Fruit fly (Drosophila melanogaster) whole organism, embryonic: ENCODE measurements around the gene Zn72D.

Experiments used
- CG11723 ChIP-seq: fragments of 200-800 bp; sonication (Bioruptor generic); optimal IDR thresholded peaks from 2 replicates; lab custom pipeline; 2017; ENCODE audit warnings: missing biosample characterization, mild to moderate bottlenecking, missing genetic modification characterization
- CG12236 ChIP-seq: fragments of 200-800 bp; sonication (Bioruptor generic); optimal IDR thresholded peaks from 2 replicates; lab custom pipeline; 2016; ENCODE audit warnings: missing biosample characterization, missing genetic modification characterization
- CG12769 ChIP-seq: fragments of 200-800 bp; sonication (Bioruptor generic); optimal IDR thresholded peaks from 2 replicates; lab custom pipeline; 2019; ENCODE audit warnings: missing biosample characterization, mild to moderate bottlenecking, missing genetic modification characterization, moderate library complexity
- CG14014 ChIP-seq: fragments of 200-800 bp; sonication (Bioruptor generic); IDR thresholded peaks from 2 replicates; pipeline ENCODE4 v1.3.6; 2022; ENCODE audit warnings: missing biosample characterization, missing genetic modification characterization
- CG17186 ChIP-seq: fragments of 200-800 bp; sonication (Bioruptor generic); optimal IDR thresholded peaks from 3 replicates; lab custom pipeline; 2017; ENCODE audit warnings: missing biosample characterization, missing genetic modification reagents, missing genetic modification characterization
- CG17385 ChIP-seq: fragments of 200-800 bp; sonication (Bioruptor generic); optimal IDR thresholded peaks from 3 replicates; lab custom pipeline; 2018; ENCODE audit warnings: missing biosample characterization, mild to moderate bottlenecking, missing genetic modification characterization
- CG3726 ChIP-seq: fragments of 200-800 bp; sonication (Bioruptor generic); IDR thresholded peaks from 3 replicates; pipeline ENCODE4, ENCODE4 v1.3.6; 2022; ENCODE audit warnings: missing biosample characterization, missing genetic modification characterization
- CG3847 ChIP-seq: fragments of 200-800 bp; sonication (Bioruptor generic); IDR thresholded peaks from 2 replicates; pipeline ENCODE4 v1.3.6; 2022; ENCODE audit warnings: missing biosample characterization, missing genetic modification characterization
- CG42726 ChIP-seq: fragments of 200-800 bp; sonication (Bioruptor generic); IDR thresholded peaks from 2 replicates; pipeline ENCODE4 v1.3.6; 2022; ENCODE audit warnings: missing biosample characterization, missing genetic modification characterization; ENCODE audit not compliant: partially characterized antibody
- CG4328 ChIP-seq: fragments of 200-800 bp; sonication (Bioruptor generic); optimal IDR thresholded peaks from 3 replicates; lab custom pipeline; 2017; ENCODE audit warnings: missing biosample characterization, missing genetic modification reagents, missing genetic modification characterization
- CG4360 ChIP-seq: fragments of 200-800 bp; sonication (Bioruptor generic); IDR thresholded peaks from 2 replicates; pipeline ENCODE4 v1.3.6; 2022; ENCODE audit warnings: missing biosample characterization, missing genetic modification characterization
- CG7556 ChIP-seq: fragments of 200-800 bp; sonication (Bioruptor generic); optimal IDR thresholded peaks from 2 replicates; lab custom pipeline; 2017; ENCODE audit warnings: missing biosample characterization, mild to moderate bottlenecking, missing genetic modification characterization
- CG7839 ChIP-seq: fragments of 200-800 bp; sonication (Bioruptor generic); optimal IDR thresholded peaks from 3 replicates; lab custom pipeline; 2018; ENCODE audit warnings: missing biosample characterization, mild to moderate bottlenecking, missing genetic modification characterization, moderate library complexity
- CG7928 ChIP-seq: fragments of 200-800 bp; sonication (Bioruptor generic); optimal IDR thresholded peaks from 2 replicates; lab custom pipeline; 2017; ENCODE audit warnings: missing biosample characterization, mild to moderate bottlenecking, missing genetic modification characterization
- CkIIα-i1 ChIP-seq: fragments of 200-800 bp; sonication (Bioruptor generic); IDR thresholded peaks from 2 replicates; pipeline ENCODE4 v1.3.6; 2022; ENCODE audit warnings: missing biosample characterization, missing genetic modification characterization
- Dbx ChIP-seq: fragments of 200-800 bp; sonication (Bioruptor generic); IDR thresholded peaks from 3 replicates; pipeline ENCODE4 v1.3.6; 2022; ENCODE audit warnings: missing biosample characterization, missing genetic modification characterization
- Drgx ChIP-seq: fragments of 200-800 bp; sonication (Bioruptor generic); IDR thresholded peaks from 2 replicates; pipeline ENCODE4 v1.3.6; 2022; ENCODE audit warnings: missing biosample characterization, missing genetic modification characterization
- Fer3 ChIP-seq: fragments of 200-800 bp; sonication (Bioruptor generic); optimal IDR thresholded peaks from 2 replicates; lab custom pipeline; 2018; ENCODE audit warnings: missing biosample characterization, mild to moderate bottlenecking, missing genetic modification characterization, moderate library complexity
- HmgZ ChIP-seq: fragments of 200-800 bp; sonication (Bioruptor generic); optimal IDR thresholded peaks from 2 replicates; lab custom pipeline; 2018; ENCODE audit warnings: missing biosample characterization, mild to moderate bottlenecking, missing genetic modification characterization
- Meics ChIP-seq: fragments of 200-800 bp; sonication (Bioruptor generic); optimal IDR thresholded peaks from 2 replicates; lab custom pipeline; 2017; ENCODE audit warnings: missing biosample characterization, mild to moderate bottlenecking, missing genetic modification characterization
- Optix ChIP-seq: fragments of 200-800 bp; sonication (Bioruptor generic); IDR thresholded peaks from 3 replicates; pipeline ENCODE4 v1.3.6; 2022; ENCODE audit warnings: missing biosample characterization, missing genetic modification characterization
- Ptx1 ChIP-seq: fragments of 200-800 bp; sonication (Bioruptor generic); IDR thresholded peaks from 2 replicates; pipeline ENCODE4 v1.3.6; 2022; ENCODE audit warnings: missing biosample characterization, missing genetic modification characterization
- Side ChIP-seq: fragments of 200-800 bp; sonication (Bioruptor generic); optimal IDR thresholded peaks from 2 replicates; lab custom pipeline; 2016; ENCODE audit warnings: missing biosample characterization, missing genetic modification characterization
- Sox102F ChIP-seq: fragments of 200-800 bp; sonication (Bioruptor generic); optimal IDR thresholded peaks from 2 replicates; lab custom pipeline; 2018; ENCODE audit warnings: missing biosample characterization, mild to moderate bottlenecking, missing genetic modification characterization, moderate library complexity
- ac ChIP-seq: fragments of 200-800 bp; sonication (Bioruptor generic); optimal IDR thresholded peaks from 3 replicates; lab custom pipeline; 2017; ENCODE audit warnings: missing biosample characterization, mild to moderate bottlenecking, missing genetic modification characterization
- bcd ChIP-seq: fragments of 200-800 bp; sonication (Bioruptor generic); optimal IDR thresholded peaks from 2 replicates; lab custom pipeline; 2017; ENCODE audit warnings: missing biosample characterization, mild to moderate bottlenecking, missing genetic modification characterization
- bowl ChIP-seq: fragments of 200-800 bp; sonication (Bioruptor generic); IDR thresholded peaks from 2 replicates; pipeline ENCODE4 v1.3.6; 2022; ENCODE audit warnings: missing biosample characterization, missing genetic modification characterization
- bsh ChIP-seq, 2 experiments: fragments of 200-800 bp; sonication (Bioruptor generic); optimal IDR thresholded peaks; 2 replicates each; lab custom pipeline; 2017 to 2018; ENCODE audit warnings: mild to moderate bottlenecking in 2 of 2, missing biosample characterization in 2 of 2, missing genetic modification characterization in 2 of 2, moderate library complexity in 1 of 2
- btn ChIP-seq: fragments of 200-800 bp; sonication (Bioruptor generic); optimal IDR thresholded peaks from 2 replicates; lab custom pipeline; 2016; ENCODE audit warnings: missing biosample characterization, missing genetic modification characterization
- chm ChIP-seq: fragments of 200-800 bp; sonication (Bioruptor generic); IDR thresholded peaks from 2 replicates; pipeline ENCODE4 v1.3.6; 2022; ENCODE audit warnings: missing biosample characterization, missing genetic modification characterization
- da ChIP-seq: fragments of 200-800 bp; sonication (Bioruptor generic); optimal IDR thresholded peaks from 2 replicates; lab custom pipeline; 2016; ENCODE audit warnings: missing biosample characterization, missing genetic modification characterization
- dimm ChIP-seq: fragments of 200-800 bp; sonication (Bioruptor generic); IDR thresholded peaks from 2 replicates; pipeline ENCODE4 v1.3.6; 2022; ENCODE audit warnings: missing biosample characterization, missing genetic modification characterization
- emc ChIP-seq: fragments of 200-800 bp; sonication (Bioruptor generic); optimal IDR thresholded peaks from 2 replicates; lab custom pipeline; 2016; ENCODE audit warnings: missing biosample characterization, missing genetic modification characterization
- esg ChIP-seq: fragments of 200-800 bp; sonication (Bioruptor generic); conservative IDR thresholded peaks from 2 replicates; pipeline ENCODE4 v1.3.6; 2022; ENCODE audit warnings: missing biosample characterization, missing genetic modification characterization
- gem ChIP-seq: fragments of 200-800 bp; sonication (Bioruptor generic); optimal IDR thresholded peaks from 2 replicates; lab custom pipeline; 2019; ENCODE audit warnings: missing biosample characterization, mild to moderate bottlenecking, missing genetic modification characterization, moderate library complexity
- gsb-n ChIP-seq: fragments of 200-800 bp; sonication (Bioruptor generic); optimal IDR thresholded peaks from 3 replicates; lab custom pipeline; 2018; ENCODE audit warnings: missing biosample characterization, mild to moderate bottlenecking, missing genetic modification characterization
- hth ChIP-seq: fragments of >200 bp; optimal IDR thresholded peaks from 2 replicates; lab custom pipeline; 2017; ENCODE audit warnings: inconsistent platforms
- ind ChIP-seq: fragments of 200-800 bp; sonication (Bioruptor generic); optimal IDR thresholded peaks from 3 replicates; lab custom pipeline; 2016; ENCODE audit warnings: missing biosample characterization, missing genetic modification characterization
- ken ChIP-seq: fragments of 200-800 bp; sonication (Bioruptor generic); IDR thresholded peaks from 3 replicates; pipeline ENCODE4 v1.3.6; 2022; ENCODE audit warnings: missing biosample characterization, missing genetic modification characterization
- lbe ChIP-seq: fragments of 200-800 bp; sonication (Bioruptor generic); optimal IDR thresholded peaks from 2 replicates; lab custom pipeline; 2016; ENCODE audit warnings: missing biosample characterization, mild to moderate bottlenecking, missing genetic modification characterization
- lmd ChIP-seq: fragments of 200-800 bp; sonication (Bioruptor generic); IDR thresholded peaks from 2 replicates; pipeline ENCODE4 v1.3.6; 2022; ENCODE audit warnings: missing biosample characterization, missing genetic modification characterization
- mld ChIP-seq: fragments of 200-800 bp; sonication (Bioruptor generic); IDR thresholded peaks from 3 replicates; pipeline ENCODE4 v1.3.6; 2022; ENCODE audit warnings: missing biosample characterization, missing genetic modification characterization; ENCODE audit not compliant: partially characterized antibody
- nerfin-1 ChIP-seq: fragments of 200-800 bp; sonication (Bioruptor generic); optimal IDR thresholded peaks from 3 replicates; lab custom pipeline; 2019; ENCODE audit warnings: missing biosample characterization, mild to moderate bottlenecking, missing genetic modification characterization, moderate library complexity
- phol ChIP-seq: fragments of 200-800 bp; sonication (Bioruptor generic); optimal IDR thresholded peaks from 3 replicates; lab custom pipeline; 2018; ENCODE audit warnings: missing biosample characterization, mild to moderate bottlenecking, missing genetic modification characterization, moderate library complexity
- ranshi ChIP-seq: fragments of 200-800 bp; sonication (Bioruptor generic); IDR thresholded peaks from 2 replicates; pipeline ENCODE4 v1.3.6; 2022; ENCODE audit warnings: missing biosample characterization, missing genetic modification characterization
- wdn ChIP-seq: fragments of 200-800 bp; sonication (Bioruptor generic); IDR thresholded peaks from 2 replicates; pipeline ENCODE4 v1.3.6; 2022; ENCODE audit warnings: missing biosample characterization, missing genetic modification characterization
- yki ChIP-seq: fragments of >200 bp; optimal IDR thresholded peaks from 3 replicates; lab custom pipeline; 2018
- z ChIP-seq: fragments of 200-800 bp; sonication (Bioruptor generic); IDR thresholded peaks from 3 replicates; pipeline ENCODE4 v1.3.6; 2022; ENCODE audit warnings: missing biosample characterization, missing genetic modification characterization
- zen ChIP-seq: fragments of 200-800 bp; sonication (Bioruptor generic); optimal IDR thresholded peaks from 3 replicates; lab custom pipeline; 2018; ENCODE audit warnings: missing biosample characterization, mild to moderate bottlenecking, missing genetic modification characterization, moderate library complexity
- zfh2 ChIP-seq: fragments of 200-800 bp; sonication (Bioruptor generic); optimal IDR thresholded peaks from 2 replicates; lab custom pipeline; 2016; ENCODE audit warnings: missing biosample characterization, missing genetic modification characterization

Zn72D gene

dm6 chr3L:16128973-16129745 is 16.7 kb upstream of the Zn72D start, which contains the start of gene SsRbeta (continued):
- TF ChIP-seq Side (GFP tag; lab: Kevin White, UChicago), result no peak
- TF ChIP-seq btn (GFP tag; lab: Kevin White, UChicago), result no peak
- TF ChIP-seq HmgZ (tag; lab: Kevin White, UChicago), result peak; percentile 26
- TF ChIP-seq Dbx (GFP tag; lab: Robert Waterston, UW), result peak; percentile 20; the same call in 2 of the 3 replicates
- TF ChIP-seq CG14014 (GFP tag; lab: Robert Waterston, UW), result peak; percentile 71
- TF ChIP-seq bowl (GFP tag; lab: Robert Waterston, UW), result no peak
- TF ChIP-seq phol (tag; lab: Kevin White, UChicago), result peak; percentile 35
- no peak for TF ChIP-seq mld (GFP tag; lab: Robert Waterston, UW)
- TF ChIP-seq CG12236 (GFP tag; lab: Kevin White, UChicago), result no peak
- TF ChIP-seq gsb-n (tag; lab: Kevin White, UChicago), result no peak
- TF ChIP-seq CG12769 (tag; lab: Kevin White, UChicago), result peak; percentile 44
- peak; percentile 51 for TF ChIP-seq Sox102F (GFP tag; lab: Kevin White, UChicago)
- TF ChIP-seq yki (lab: Kevin White, UChicago), result no peak
- peak; percentile 64 for TF ChIP-seq CG7556 (GFP tag; lab: Kevin White, UChicago)
- TF ChIP-seq CG17385, result no peak
- peak; percentile 4; the same call in 1 of the 2 replicates for TF ChIP-seq Ptx1 (GFP tag; lab: Robert Waterston, UW)
- peak; percentile 63; the same call in 2 of the 3 replicates for TF ChIP-seq ken (GFP tag; lab: Robert Waterston, UW)
- no peak for TF ChIP-seq hth
- TF ChIP-seq chm (GFP tag; lab: Robert Waterston, UW), result peak; percentile 68
- peak; percentile 95 for TF ChIP-seq CG7928 (GFP tag; lab: Kevin White, UChicago)
- TF ChIP-seq wdn, result 0 out of 2 replicates have a peak, but pooled peaks have one; percentile 48
- peak; percentile 41 for TF ChIP-seq esg (GFP tag; lab: Robert Waterston, UW)
- TF ChIP-seq emc, result no peak
- peak; percentile 63 for TF ChIP-seq gem (tag; lab: Kevin White, UChicago)
- no peak for TF ChIP-seq CkIIα-i1
- TF ChIP-seq CG3847, result peak; percentile 23; the same call in 1 of the 2 replicates
- TF ChIP-seq CG17186 (GFP tag; lab: Kevin White, UChicago), result peak; percentile 49
- TF ChIP-seq zfh2 (GFP tag; lab: Kevin White, UChicago), result no peak
- no peak for TF ChIP-seq dimm (GFP tag; lab: Robert Waterston, UW)
- peak; percentile 78; the same call in 1 of the 2 replicates for TF ChIP-seq CG42726
- TF ChIP-seq lmd (GFP tag; lab: Robert Waterston, UW), result peak; percentile 4; the same call in 1 of the 2 replicates
- TF ChIP-seq Meics (GFP tag; lab: Kevin White, UChicago), result peak; percentile 43
- TF ChIP-seq Drgx (GFP tag; lab: Robert Waterston, UW), result no peak; the same call in 1 of the 2 replicates
- TF ChIP-seq CG4360, result no peak
- peak; percentile 9 for TF ChIP-seq CG7839 (tag; lab: Kevin White, UChicago)
- TF ChIP-seq Fer3 (tag; lab: Kevin White, UChicago), result peak; percentile 7
- no peak for TF ChIP-seq bcd (GFP tag; lab: Kevin White, UChicago)
- TF ChIP-seq CG3726 (GFP tag; lab: Robert Waterston, UW), result no peak
- no peak for TF ChIP-seq da (GFP tag; lab: Kevin White, UChicago)
- TF ChIP-seq nerfin-1 (tag; lab: Kevin White, UChicago), result no peak
- TF ChIP-seq ac (GFP tag; lab: Kevin White, UChicago), result no peak
- TF ChIP-seq ranshi, result peak; percentile 66
- no peak for TF ChIP-seq lbe
- no peak for TF ChIP-seq Optix
- no peak for TF ChIP-seq ind (GFP tag; lab: Kevin White, UChicago)
- peak; percentile 44 for TF ChIP-seq CG4328 (GFP tag; lab: Kevin White, UChicago)
- no peak for TF ChIP-seq CG11723 (GFP tag; lab: Kevin White, UChicago)
- no peak for TF ChIP-seq z (GFP tag; lab: Robert Waterston, UW)
- no peak for TF ChIP-seq zen (tag; lab: Kevin White, UChicago)
- peak in 1 of 2 experiments; percentile 46 for TF ChIP-seq bsh (GFP tag; optimal IDR thresholded peaks at IDR 0.05; lab: Kevin White, UChicago)
